Fruit fly (Drosophila melanogaster) whole organism, embryonic: ENCODE data around the gene CG33093.

ENCODE experiments used
- Awh ChIP-seq: fragments of 200-800 bp; sonication (Bioruptor generic); IDR thresholded peaks from 2 replicates; pipeline ENCODE4, ENCODE4 v1.3.6; 2022; ENCODE audit warnings: missing biosample characterization, missing genetic modification characterization
- CG10959 ChIP-seq: fragments of 200-800 bp; sonication (Bioruptor generic); IDR thresholded peaks from 2 replicates; pipeline ENCODE4 v1.3.6; 2022; ENCODE audit warnings: missing biosample characterization, missing genetic modification characterization
- CG11456 ChIP-seq: fragments of 200-800 bp; sonication (Bioruptor generic); IDR thresholded peaks from 3 replicates; pipeline ENCODE4 v1.3.6; 2022; ENCODE audit warnings: missing biosample characterization, missing genetic modification characterization
- CG11504 ChIP-seq: fragments of 200-800 bp; sonication (Bioruptor generic); optimal IDR thresholded peaks from 3 replicates; lab custom pipeline; 2019; ENCODE audit warnings: missing biosample characterization, mild to moderate bottlenecking, missing genetic modification characterization, moderate library complexity
- CG13424 ChIP-seq: fragments of 200-800 bp; sonication (Bioruptor generic); optimal IDR thresholded peaks from 2 replicates; lab custom pipeline; 2019; ENCODE audit warnings: missing biosample characterization, mild to moderate bottlenecking, missing genetic modification characterization, moderate library complexity
- CG13775 ChIP-seq: fragments of 200-800 bp; sonication (Bioruptor generic); optimal IDR thresholded peaks from 3 replicates; lab custom pipeline; 2017; ENCODE audit warnings: missing biosample characterization, mild to moderate bottlenecking, missing genetic modification characterization
- CG14441 ChIP-seq: fragments of 200-800 bp; sonication (Bioruptor generic); IDR thresholded peaks from 2 replicates; pipeline ENCODE4 v1.3.6; 2022; ENCODE audit warnings: missing biosample characterization, missing genetic modification characterization
- CG15269 ChIP-seq: fragments of 200-800 bp; sonication (Bioruptor generic); optimal IDR thresholded peaks from 2 replicates; lab custom pipeline; 2018; ENCODE audit warnings: missing biosample characterization, mild to moderate bottlenecking, missing genetic modification characterization, moderate library complexity
- CG17361 ChIP-seq: fragments of 200-800 bp; sonication (Bioruptor generic); IDR thresholded peaks from 3 replicates; pipeline ENCODE4 v1.3.6; 2022; ENCODE audit warnings: missing biosample characterization, missing genetic modification characterization
- CG1792 ChIP-seq: fragments of 200-800 bp; sonication (Bioruptor generic); optimal IDR thresholded peaks from 2 replicates; lab custom pipeline; 2016; ENCODE audit warnings: missing biosample characterization, missing genetic modification characterization
- CG18011 ChIP-seq: fragments of 200-800 bp; sonication (Bioruptor generic); optimal IDR thresholded peaks from 2 replicates; lab custom pipeline; 2017; ENCODE audit warnings: missing biosample characterization, missing genetic modification characterization, mild to moderate bottlenecking, moderate library complexity, missing genotype
- CG18599 ChIP-seq: fragments of 200-800 bp; sonication (Bioruptor generic); optimal IDR thresholded peaks from 3 replicates; lab custom pipeline; 2017; ENCODE audit warnings: missing biosample characterization, missing genetic modification characterization, mild to moderate bottlenecking, moderate library complexity, missing genetic modification reagents
- CG3995 ChIP-seq: fragments of 200-800 bp; sonication (Bioruptor generic); optimal IDR thresholded peaks from 3 replicates; lab custom pipeline; 2016; ENCODE audit warnings: missing biosample characterization, missing genetic modification characterization
- CG7839 ChIP-seq: fragments of 200-800 bp; sonication (Bioruptor generic); optimal IDR thresholded peaks from 3 replicates; lab custom pipeline; 2018; ENCODE audit warnings: missing biosample characterization, mild to moderate bottlenecking, missing genetic modification characterization, moderate library complexity
- CG9817 ChIP-seq: fragments of 200-800 bp; sonication (Bioruptor generic); optimal IDR thresholded peaks from 2 replicates; lab custom pipeline; 2018; ENCODE audit warnings: missing biosample characterization, mild to moderate bottlenecking, missing genetic modification characterization, moderate library complexity
- Dip2 ChIP-seq: fragments of 200-800 bp; sonication (Bioruptor generic); IDR thresholded peaks from 2 replicates; pipeline ENCODE4 v1.3.6; 2022; ENCODE audit warnings: missing biosample characterization, missing genetic modification characterization
- Fer1 ChIP-seq: fragments of 200-800 bp; sonication (Bioruptor generic); optimal IDR thresholded peaks from 2 replicates; lab custom pipeline; 2017; ENCODE audit warnings: missing biosample characterization, mild to moderate bottlenecking, missing genetic modification characterization
- Lhr ChIP-seq: fragments of 200-800 bp; sonication (Bioruptor generic); optimal IDR thresholded peaks from 3 replicates; lab custom pipeline; 2017; ENCODE audit warnings: mild to moderate bottlenecking, missing biosample characterization, missing genetic modification reagents, missing genetic modification characterization
- Mad ChIP-seq: fragments of 200-800 bp; sonication (Bioruptor generic); optimal IDR thresholded peaks from 2 replicates; lab custom pipeline; 2016; ENCODE audit warnings: missing biosample characterization, missing genetic modification characterization
- PHDP ChIP-seq: fragments of 200-800 bp; sonication (Bioruptor generic); optimal IDR thresholded peaks from 3 replicates; lab custom pipeline; 2018; ENCODE audit warnings: missing biosample characterization, mild to moderate bottlenecking, missing genetic modification characterization, moderate library complexity
- Ptx1 ChIP-seq: fragments of 200-800 bp; sonication (Bioruptor generic); IDR thresholded peaks from 2 replicates; pipeline ENCODE4 v1.3.6; 2022; ENCODE audit warnings: missing biosample characterization, missing genetic modification characterization
- Ravus ChIP-seq: fragments of 200-800 bp; sonication (Bioruptor generic); IDR thresholded peaks from 2 replicates; pipeline ENCODE4 v1.3.6; 2022; ENCODE audit warnings: missing biosample characterization, missing genetic modification characterization
- Sox100B ChIP-seq: fragments of 200-800 bp; sonication (Bioruptor generic); optimal IDR thresholded peaks from 3 replicates; lab custom pipeline; 2018; ENCODE audit warnings: missing biosample characterization, mild to moderate bottlenecking, missing genetic modification characterization
- Xrp1 ChIP-seq: fragments of 200-800 bp; sonication (Bioruptor generic); IDR thresholded peaks from 2 replicates; pipeline ENCODE4 v1.3.6; 2022; ENCODE audit warnings: missing biosample characterization, missing genetic modification characterization
- ato ChIP-seq: fragments of 200-800 bp; sonication (Bioruptor generic); IDR thresholded peaks from 2 replicates; pipeline ENCODE4 v1.3.6; 2022; ENCODE audit warnings: missing biosample characterization, missing genetic modification characterization; ENCODE audit not compliant: partially characterized antibody
- az2 ChIP-seq: fragments of 200-800 bp; sonication (Bioruptor generic); optimal IDR thresholded peaks from 3 replicates; lab custom pipeline; 2016; ENCODE audit warnings: missing biosample characterization, missing genetic modification characterization
- bcd ChIP-seq: fragments of 200-800 bp; sonication (Bioruptor generic); optimal IDR thresholded peaks from 2 replicates; lab custom pipeline; 2017; ENCODE audit warnings: missing biosample characterization, mild to moderate bottlenecking, missing genetic modification characterization
- cad ChIP-seq: fragments of >200 bp; optimal IDR thresholded peaks from 2 replicates; lab custom pipeline; 2017; ENCODE audit warnings: missing biosample characterization, missing genetic modification characterization
- cg ChIP-seq: fragments of 200-800 bp; sonication (Bioruptor generic); optimal IDR thresholded peaks from 3 replicates; lab custom pipeline; 2019; ENCODE audit warnings: missing biosample characterization, mild to moderate bottlenecking, missing genetic modification characterization, moderate library complexity
- chinmo ChIP-seq: fragments of 200-800 bp; sonication (Bioruptor generic); IDR thresholded peaks from 4 replicates; pipeline ENCODE4 v1.3.6; 2022; ENCODE audit warnings: missing biosample characterization, missing genetic modification characterization; ENCODE audit not compliant: partially characterized antibody
- dati ChIP-seq: fragments of 200-800 bp; sonication (Bioruptor generic); IDR thresholded peaks from 2 replicates; pipeline ENCODE4 v1.3.6; 2022; ENCODE audit warnings: missing biosample characterization, missing genetic modification characterization
- fd102C ChIP-seq: fragments of 200-800 bp; sonication (Bioruptor generic); optimal IDR thresholded peaks from 2 replicates; lab custom pipeline; 2018; ENCODE audit warnings: missing biosample characterization, mild to moderate bottlenecking, missing genetic modification characterization, moderate library complexity
- fd96Cb ChIP-seq: fragments of 200-800 bp; sonication (Bioruptor generic); optimal IDR thresholded peaks from 2 replicates; lab custom pipeline; 2018; ENCODE audit warnings: missing biosample characterization, mild to moderate bottlenecking, missing genetic modification characterization, moderate library complexity
- ind ChIP-seq: fragments of 200-800 bp; sonication (Bioruptor generic); optimal IDR thresholded peaks from 3 replicates; lab custom pipeline; 2016; ENCODE audit warnings: missing biosample characterization, missing genetic modification characterization
- ken ChIP-seq: fragments of 200-800 bp; sonication (Bioruptor generic); IDR thresholded peaks from 3 replicates; pipeline ENCODE4 v1.3.6; 2022; ENCODE audit warnings: missing biosample characterization, missing genetic modification characterization
- knrl ChIP-seq: fragments of 200-800 bp; sonication (Bioruptor generic); IDR thresholded peaks from 3 replicates; pipeline ENCODE4 v1.3.6; 2022; ENCODE audit warnings: missing biosample characterization, missing genetic modification characterization; ENCODE audit not compliant: partially characterized antibody
- lola ChIP-seq, 3 experiments: fragments of >200 bp in 2 of 3; fragments of 200-800 bp in 1 of 3; sonication (Bioruptor generic) in 1 of 3; optimal IDR thresholded peaks; 2 replicates each; lab custom pipeline; 2017 to 2019; ENCODE audit warnings: missing biosample characterization in 3 of 3, missing genetic modification characterization in 3 of 3, mild to moderate bottlenecking in 1 of 3, moderate library complexity in 1 of 3
- mld ChIP-seq: fragments of 200-800 bp; sonication (Bioruptor generic); IDR thresholded peaks from 3 replicates; pipeline ENCODE4 v1.3.6; 2022; ENCODE audit warnings: missing biosample characterization, missing genetic modification characterization; ENCODE audit not compliant: partially characterized antibody
- nom ChIP-seq: fragments of 200-800 bp; sonication (Bioruptor generic); optimal IDR thresholded peaks from 2 replicates; lab custom pipeline; 2017; ENCODE audit warnings: missing biosample characterization, missing genetic modification characterization, mild to moderate bottlenecking, moderate library complexity, missing genetic modification reagents
- pan ChIP-seq, 4 experiments: fragments of >200 bp in 3 of 4; fragments of 200-800 bp in 1 of 4; sonication (Bioruptor generic) in 1 of 4; optimal IDR thresholded peaks in 3 of 4; IDR thresholded peaks in 1 of 4; 2 replicates each; pipeline versions ENCODE4 v1.3.6 to Lab custom; 2017 to 2022; ENCODE audit warnings: missing biosample characterization in 2 of 4, missing genetic modification characterization in 2 of 4, mixed read lengths in 1 of 4
- phol ChIP-seq: fragments of 200-800 bp; sonication (Bioruptor generic); optimal IDR thresholded peaks from 3 replicates; lab custom pipeline; 2018; ENCODE audit warnings: missing biosample characterization, mild to moderate bottlenecking, missing genetic modification characterization, moderate library complexity
- pros ChIP-seq: fragments of 200-800 bp; sonication (Bioruptor generic); optimal IDR thresholded peaks from 3 replicates; lab custom pipeline; 2019; ENCODE audit warnings: missing biosample characterization, mild to moderate bottlenecking, missing genetic modification characterization, moderate library complexity
- ranshi ChIP-seq: fragments of 200-800 bp; sonication (Bioruptor generic); IDR thresholded peaks from 2 replicates; pipeline ENCODE4 v1.3.6; 2022; ENCODE audit warnings: missing biosample characterization, missing genetic modification characterization
- shn ChIP-seq: fragments of 200-800 bp; sonication (Bioruptor generic); optimal IDR thresholded peaks from 3 replicates; lab custom pipeline; 2016; ENCODE audit warnings: missing biosample characterization, missing genetic modification characterization
- stc ChIP-seq: fragments of 200-800 bp; sonication (Bioruptor generic); IDR thresholded peaks from 2 replicates; pipeline ENCODE4 v1.3.6; 2022; ENCODE audit warnings: missing biosample characterization, missing genetic modification characterization
- tgo ChIP-seq: fragments of 200-800 bp; sonication (Bioruptor generic); IDR thresholded peaks from 3 replicates; pipeline ENCODE4 v1.3.6; 2022; ENCODE audit warnings: missing biosample characterization, missing genetic modification characterization

The CG33093 gene

dm6 chr3R:22536504-22537423, 5.0 kb upstream of the CG33093 start (continued):
- TF ChIP-seq PHDP (tag; lab: Kevin White, UChicago), result peak; percentile 57
- TF ChIP-seq CG9817 (tag; lab: Kevin White, UChicago), result peak; percentile 19
- no peak for TF ChIP-seq CG3995 (GFP tag; lab: Kevin White, UChicago)
- TF ChIP-seq Awh (GFP tag; lab: Robert Waterston, UW), result no peak
- TF ChIP-seq knrl (GFP tag; lab: Robert Waterston, UW), result no peak
- TF ChIP-seq Fer1 (GFP tag; lab: Kevin White, UChicago), result peak; percentile 55
- TF ChIP-seq Ptx1, result peak; percentile 66
- TF ChIP-seq Mad, result no peak
- no peak for TF ChIP-seq CG11456 (GFP tag; lab: Robert Waterston, UW)
- no peak for TF ChIP-seq Lhr
- TF ChIP-seq CG18599 (GFP tag; lab: Kevin White, UChicago), result peak; percentile 37
- TF ChIP-seq nom (GFP tag; lab: Kevin White, UChicago), result peak; percentile 31
- peak; percentile 48 for TF ChIP-seq CG13424
- TF ChIP-seq CG13775 (GFP tag; lab: Kevin White, UChicago), result peak; percentile 40
- no peak for TF ChIP-seq Dip2 (GFP tag; lab: Robert Waterston, UW)
- peak; percentile 16 for TF ChIP-seq cg (GFP tag; lab: Kevin White, UChicago)
- peak; percentile 67 for TF ChIP-seq CG7839 (tag; lab: Kevin White, UChicago)
- peak; percentile 46; the same call in 1 of the 2 replicates for TF ChIP-seq ranshi (GFP tag; lab: Robert Waterston, UW)
- 0 out of 2 replicates have a peak, but pooled peaks have one; percentile 59 for TF ChIP-seq CG14441 (GFP tag; lab: Robert Waterston, UW)
- peak; percentile 73 for TF ChIP-seq stc
- no peak for TF ChIP-seq lola (GFP tag; optimal IDR thresholded peaks at IDR 0.05; lab: Kevin White, UChicago)
- TF ChIP-seq phol (tag; lab: Kevin White, UChicago), result peak; percentile 54
- peak; percentile 22 for TF ChIP-seq ind (GFP tag; lab: Kevin White, UChicago)
- no peak for TF ChIP-seq CG18011
- TF ChIP-seq bcd (GFP tag; lab: Kevin White, UChicago), result peak; percentile 28
- TF ChIP-seq az2 (GFP tag; lab: Kevin White, UChicago), result peak; percentile 29
- no peak for TF ChIP-seq shn (GFP tag; lab: Kevin White, UChicago)
- TF ChIP-seq tgo (GFP tag; lab: Robert Waterston, UW), result peak; percentile 35; the same call in 1 of the 3 replicates
- TF ChIP-seq CG1792 (GFP tag; lab: Kevin White, UChicago), result peak; percentile 11
- peak; percentile 79 for TF ChIP-seq CG15269 (tag; lab: Kevin White, UChicago)
- peak; percentile 20 for TF ChIP-seq fd96Cb (tag; lab: Kevin White, UChicago)
- TF ChIP-seq CG11504 (tag; lab: Kevin White, UChicago), result peak; percentile 74
- TF ChIP-seq Ravus, result no peak
- peak; percentile 5 for TF ChIP-seq Sox100B (GFP tag; lab: Kevin White, UChicago)
- no peak for TF ChIP-seq pan (optimal IDR thresholded peaks at IDR 0.05; lab: Kevin White, UChicago)
- TF ChIP-seq pan (GFP tag; optimal IDR thresholded peaks at IDR 0.05 in 1 of 2, IDR thresholded peaks at IDR 0.05 in 1 of 2), result peak in 1 of 2 experiments; percentile 70
- TF ChIP-seq pros, result peak; percentile 97
- no peak for TF ChIP-seq ato
- TF ChIP-seq dati (GFP tag; lab: Robert Waterston, UW), result no peak
- TF ChIP-seq mld (GFP tag; lab: Robert Waterston, UW), result no peak
- TF ChIP-seq ken (GFP tag; lab: Robert Waterston, UW), result 0 out of 3 replicates have a peak, but pooled peaks have one; percentile 14
- TF ChIP-seq cad (GFP tag; lab: Kevin White, UChicago), result no peak
- TF ChIP-seq CG10959 (GFP tag; lab: Robert Waterston, UW), result no peak
- TF ChIP-seq CG17361 (GFP tag; lab: Robert Waterston, UW), result 0 out of 3 replicates have a peak, but pooled peaks have one; percentile 49
- TF ChIP-seq Xrp1 (GFP tag; lab: Robert Waterston, UW), result peak; percentile 46; the same call in 1 of the 2 replicates
- TF ChIP-seq fd102C (GFP tag; lab: Kevin White, UChicago), result no peak
- peak; percentile 55; the same call in 3 of the 4 replicates for TF ChIP-seq chinmo (GFP tag; lab: Robert Waterston, UW)
